Fruit fly (Drosophila melanogaster): ENCODE data around the gene CG31301.

dm6 chr3R:15297904-15298303, 48.1 kb upstream of the CG31301 start:
- TF ChIP-seq sage (GFP tag; optimal IDR thresholded peaks at IDR 0.05) = no peak
- TF ChIP-seq pan (optimal IDR thresholded peaks at IDR 0.05) = no peak
- no peak for TF ChIP-seq Hnf4 (GFP tag; optimal IDR thresholded peaks at IDR 0.05)
- TF ChIP-seq Dfd (GFP tag; optimal IDR thresholded peaks at IDR 0.05) = no peak
- no peak for TF ChIP-seq lola (GFP tag; optimal IDR thresholded peaks at IDR 0.05)
- TF ChIP-seq tai (GFP tag; optimal IDR thresholded peaks at IDR 0.05) = no peak

Measured in whole organism, wandering third instar larva.